Worm (Caenorhabditis elegans) whole organism, midembryonic: ENCODE measurements around the gene C27F2.6.

ENCODE experiments used
- T22C8.4 ChIP-seq: fragments of 200-800 bp; sonication (Bioruptor generic); IDR thresholded peaks from 2 replicates; pipeline ENCODE4 v1.3.6; 2022; ENCODE audit warnings: missing genetic modification characterization, missing compliant biosample characterization
- flt-1 ChIP-seq: fragments of 200-800 bp; sonication (Bioruptor generic); IDR thresholded peaks from 2 replicates; pipeline ENCODE4 v1.3.6; 2022; ENCODE audit warnings: missing genetic modification characterization, missing compliant biosample characterization
- klf-2 ChIP-seq: fragments of 200-800 bp; sonication (Bioruptor generic); conservative IDR thresholded peaks from 2 replicates; pipeline ENCODE4 v1.3.6; 2022; ENCODE audit warnings: missing genetic modification reagents, missing genetic modification characterization, missing compliant biosample characterization
- med-1 ChIP-seq: sonication (generic microtip); optimal IDR thresholded peaks from 2 replicates; lab custom pipeline; 2017; ENCODE audit warnings: missing genetic modification characterization, mild to moderate bottlenecking, missing compliant biosample characterization, antibody characterized with exemption, missing genetic modification reagents; ENCODE audit not compliant: insufficient read depth
- ref-1 ChIP-seq: fragments of 200-800 bp; sonication (Bioruptor generic); conservative IDR thresholded peaks from 2 replicates; pipeline ENCODE4 v1.3.6; 2022; ENCODE audit warnings: missing genetic modification reagents, missing genetic modification characterization, missing compliant biosample characterization
- tab-1 ChIP-seq: fragments of 200-800 bp; sonication (Bioruptor generic); IDR thresholded peaks from 2 replicates; pipeline ENCODE4 v1.3.6; 2022; ENCODE audit warnings: missing genetic modification characterization, missing compliant biosample characterization
- ztf-23 ChIP-seq: fragments of 200-800 bp; sonication (Bioruptor generic); IDR thresholded peaks from 2 replicates; pipeline ENCODE4 v1.3.6; 2022; ENCODE audit warnings: missing genetic modification reagents, missing genetic modification characterization, missing compliant biosample characterization
- ztf-29 ChIP-seq: fragments of 200-800 bp; sonication (Bioruptor generic); IDR thresholded peaks from 2 replicates; pipeline ENCODE4 v1.3.6; 2022; ENCODE audit warnings: missing genetic modification reagents, missing genetic modification characterization, missing compliant biosample characterization

DNA sequence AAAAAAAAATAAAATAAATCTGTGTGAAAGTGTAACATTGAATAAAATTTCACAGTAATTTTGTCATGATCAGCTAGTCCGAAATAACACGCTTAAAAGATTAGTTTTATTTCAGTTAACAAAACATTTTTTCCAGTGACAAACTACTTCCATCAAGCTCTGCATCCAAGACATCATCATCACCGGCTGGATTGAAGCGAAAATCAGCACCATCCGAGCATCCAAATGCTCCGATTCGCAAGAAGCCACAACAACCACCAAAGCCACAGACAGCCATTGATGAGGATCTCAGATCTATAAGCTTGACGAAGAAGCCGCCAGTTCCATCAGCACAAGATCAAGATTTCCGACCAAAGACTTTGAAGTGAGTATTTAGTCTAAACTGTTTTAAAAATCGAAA lies 47.0 kb upstream of the C27F2.6 start:
- TF ChIP-seq klf-2 (GFP tag; lab: Robert Waterston, UW) (no peak), flt-1 (GFP tag; lab: Robert Waterston, UW) (no peak), tab-1 (GFP tag; lab: Robert Waterston, UW) (no peak), med-1 (GFP tag; lab: Kevin White, UChicago) (no peak), ref-1 (GFP tag; lab: Robert Waterston, UW) (no peak), ztf-23 (no peak), T22C8.4 (GFP tag; lab: Robert Waterston, UW) (no peak), ztf-29 (no peak)
